Fruit fly (Drosophila melanogaster): ENCODE measurements around the gene fng.

- TF ChIP-seq Hnf4 (GFP tag; optimal IDR thresholded peaks at IDR 0.05) (no peak), Myc (optimal IDR thresholded peaks at IDR 0.05) (no peak), rgr (GFP tag; optimal IDR thresholded peaks at IDR 0.05) (no peak), h (GFP tag; optimal IDR thresholded peaks at IDR 0.05) (no peak), Hr78 (GFP tag; optimal IDR thresholded peaks at IDR 0.05) (no peak), sv (GFP tag; optimal IDR thresholded peaks at IDR 0.05) (no peak), Abd-B (GFP tag; optimal IDR thresholded peaks at IDR 0.05) (no peak), N (GFP tag; optimal IDR thresholded peaks at IDR 0.05) (no peak), pan (optimal IDR thresholded peaks at IDR 0.05) (no peak), psq (GFP tag; optimal IDR thresholded peaks at IDR 0.05) (no peak), CG32264 (GFP tag; optimal IDR thresholded peaks at IDR 0.05) (no peak), jim (GFP tag; optimal IDR thresholded peaks at IDR 0.05) (no peak), woc (GFP tag; optimal IDR thresholded peaks at IDR 0.05) (no peak), ey (GFP tag; optimal IDR thresholded peaks at IDR 0.05) (no peak)
These were observed 52.0 kb downstream of the fng start, which contains the start of the genes Sfp77F and CG43931 for dm6 chr3L:20897317-20897716.
